Worm (Caenorhabditis elegans) whole organism, L4/young adult: ENCODE data around the gene ZK550.6.

Experiments used
- W03F9.2 ChIP-seq: fragments of 150-350 bp; optimal IDR thresholded peaks from 2 replicates; lab custom pipeline; 2014; ENCODE audit warnings: missing biosample characterization, missing genetic modification characterization
- dao-5 ChIP-seq: sonication (generic microtip); optimal IDR thresholded peaks from 2 replicates; lab custom pipeline; 2016; ENCODE audit warnings: missing genotype, missing genetic modification characterization, moderate library complexity, missing compliant biosample characterization
- him-1 ChIP-seq: sonication (generic microtip); optimal IDR thresholded peaks from 2 replicates; lab custom pipeline; 2016; ENCODE audit warnings: missing genotype, missing genetic modification reagents, missing genetic modification characterization, missing compliant biosample characterization

ce11 chrIV:17259310-17259709 lies 3.0 kb downstream of the ZK550.6 start, which contains the start of gene phyh-1:
- TF ChIP-seq dao-5 (tag; lab: Kevin White, UChicago) (no peak), W03F9.2 (no peak), him-1 (tag; lab: Kevin White, UChicago) (no peak)
